Fruit fly (Drosophila melanogaster): ENCODE data around the gene CG5056.

dm6 chr2L:10379865-10380264 lies 13.4 kb downstream of the CG5056 start, which contains the start of gene gny:
- TF ChIP-seq Dif (GFP tag; optimal IDR thresholded peaks at IDR 0.05; ENCODE audit: partially characterized antibody) (no peak), Vsx2 (GFP tag; optimal IDR thresholded peaks at IDR 0.05; ENCODE audit: partially characterized antibody) (no peak), usp (GFP tag; optimal IDR thresholded peaks at IDR 0.05) (no peak), dl (GFP tag; optimal IDR thresholded peaks at IDR 0.05; ENCODE audit: insufficient read depth in 1 of 2, partially characterized antibody in 2 of 2) (no peak), fru (GFP tag; optimal IDR thresholded peaks at IDR 0.05) (no peak)

All from whole organism, wandering third instar larva.